Worm (Caenorhabditis elegans): ENCODE data around the gene acdh-11.

The acdh-11 gene

DNA sequence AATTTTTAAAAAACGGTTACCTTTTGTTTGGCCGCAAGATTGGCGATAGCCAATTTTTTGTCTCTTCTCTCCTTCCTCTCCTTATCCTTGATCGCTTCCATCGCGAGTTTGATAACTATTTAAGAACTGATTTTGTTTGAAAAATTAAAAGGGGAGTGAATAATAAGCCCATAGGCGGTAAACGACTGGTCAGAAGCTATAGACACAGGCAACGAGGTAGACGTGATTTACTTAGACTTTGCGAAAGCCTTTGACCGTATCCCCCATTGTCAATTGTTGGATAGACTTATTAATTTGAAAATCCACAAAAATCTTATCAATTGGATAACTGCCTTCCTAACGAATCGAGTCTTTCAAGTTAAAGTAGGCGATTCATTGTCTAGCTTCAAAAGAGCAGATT is 20.2 kb downstream of the acdh-11 start, which contains the start of gene Y45F3A.5:
Y45F3A.5 (minus strand) TSS at position 101 of the 400 bp plus-strand sequence.
- no peak for TF ChIP-seq R02D3.7 (tag; optimal IDR thresholded peaks at IDR 0.05)
- no peak for TF ChIP-seq sea-2 (GFP tag; optimal IDR thresholded peaks at IDR 0.05)
- TF ChIP-seq zag-1 (tag; optimal IDR thresholded peaks at IDR 0.05): no peak
- TF ChIP-seq ama-1 (optimal IDR thresholded peaks at IDR 0.05): no peak
- TF ChIP-seq nhr-67 (tag; optimal IDR thresholded peaks at IDR 0.05): no peak
- no peak for TF ChIP-seq unc-39 (tag; optimal IDR thresholded peaks at IDR 0.05)
- no peak for TF ChIP-seq snpc-4 (tag; optimal IDR thresholded peaks at IDR 0.05)
- no peak for TF ChIP-seq elt-3 (tag; optimal IDR thresholded peaks at IDR 0.05)
- TF ChIP-seq eor-1 (tag; optimal IDR thresholded peaks at IDR 0.05): no peak
- TF ChIP-seq nhr-12 (tag; optimal IDR thresholded peaks at IDR 0.05): no peak
- TF ChIP-seq egl-5 (tag; optimal IDR thresholded peaks at IDR 0.05): no peak
- TF ChIP-seq mml-1 (tag; optimal IDR thresholded peaks at IDR 0.05): no peak
- TF ChIP-seq ceh-9 (tag; optimal IDR thresholded peaks at IDR 0.05): no peak
- TF ChIP-seq nhr-11 (tag; optimal IDR thresholded peaks at IDR 0.05): no peak
- TF ChIP-seq ceh-82 (tag; optimal IDR thresholded peaks at IDR 0.05): no peak
- no peak for TF ChIP-seq pha-4 (tag; optimal IDR thresholded peaks at IDR 0.05)
- no peak for TF ChIP-seq nfya-1 (tag; optimal IDR thresholded peaks at IDR 0.05; ENCODE audit: insufficient read depth)
- no peak for TF ChIP-seq lin-39 (tag; optimal IDR thresholded peaks at IDR 0.05)
- no peak for TF ChIP-seq nhr-237 (tag; optimal IDR thresholded peaks at IDR 0.05)
- no peak for TF ChIP-seq pqm-1 (tag; optimal IDR thresholded peaks at IDR 0.05)

DNA sequence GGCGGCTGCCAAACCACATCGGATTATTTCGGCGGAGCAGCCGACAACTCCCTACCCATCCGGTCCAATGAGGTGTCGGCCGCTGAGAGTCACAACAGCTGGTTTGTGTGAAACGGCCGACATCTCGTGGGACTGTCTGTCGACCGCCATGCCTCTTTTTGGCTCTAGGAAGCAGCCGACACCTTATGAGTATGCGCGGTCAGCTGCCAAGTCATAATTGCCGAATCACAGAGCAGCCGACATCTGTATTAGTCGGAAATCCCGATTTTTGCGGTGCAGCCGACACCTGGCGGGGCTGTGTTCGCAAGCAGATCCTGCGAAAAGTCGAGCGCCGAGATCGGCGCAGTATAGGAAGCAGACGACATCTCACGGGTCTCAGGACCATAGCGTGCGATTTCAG is 26.0 kb downstream of the acdh-11 start:
- TF ChIP-seq nhr-43 (tag; optimal IDR thresholded peaks at IDR 0.05; ENCODE audit: poor library complexity, severe bottlenecking): no peak

DNA sequence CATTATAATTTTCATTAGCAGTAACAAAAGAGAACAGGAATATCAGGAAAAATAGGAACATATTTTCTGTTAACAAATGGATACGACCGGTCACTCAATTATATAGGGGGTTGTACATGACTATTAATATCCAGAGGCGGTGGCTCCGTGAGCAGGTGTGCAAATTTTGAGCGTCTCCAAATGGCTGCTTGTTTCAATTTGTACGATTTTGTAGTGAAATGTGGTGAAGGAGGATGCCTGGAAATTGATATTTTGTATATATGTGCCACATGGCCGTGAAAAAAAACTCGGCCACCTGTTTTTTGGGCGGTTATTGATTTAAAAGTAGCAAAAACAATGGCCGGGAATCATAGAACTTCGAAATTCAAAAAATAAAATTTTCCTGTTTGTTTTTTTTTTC is 26.7 kb downstream of the acdh-11 start, which contains the start of gene Y45F3A.8:
Y45F3A.8 (minus strand) TSS at position 101 of the 400 bp plus-strand sequence.
- TF ChIP-seq nhr-23 (tag; optimal IDR thresholded peaks at IDR 0.05) (no peak), daf-12 (tag; optimal IDR thresholded peaks at IDR 0.05) (no peak), lsy-12 (tag; optimal IDR thresholded peaks at IDR 0.05) (no peak), pha-4 (tag; optimal IDR thresholded peaks at IDR 0.05) (no peak), elt-3 (tag; optimal IDR thresholded peaks at IDR 0.05) (no peak), ceh-16 (tag; optimal IDR thresholded peaks at IDR 0.05) (no peak), ztf-4 (tag; optimal IDR thresholded peaks at IDR 0.05) (no peak), ztf-11 (tag; optimal IDR thresholded peaks at IDR 0.05) (no peak), nhr-28 (tag; optimal IDR thresholded peaks at IDR 0.05) (no peak), sea-2 (GFP tag; optimal IDR thresholded peaks at IDR 0.05) (no peak), lin-39 (tag; optimal IDR thresholded peaks at IDR 0.05) (no peak), snpc-4 (tag; optimal IDR thresholded peaks at IDR 0.05) (no peak)

DNA sequence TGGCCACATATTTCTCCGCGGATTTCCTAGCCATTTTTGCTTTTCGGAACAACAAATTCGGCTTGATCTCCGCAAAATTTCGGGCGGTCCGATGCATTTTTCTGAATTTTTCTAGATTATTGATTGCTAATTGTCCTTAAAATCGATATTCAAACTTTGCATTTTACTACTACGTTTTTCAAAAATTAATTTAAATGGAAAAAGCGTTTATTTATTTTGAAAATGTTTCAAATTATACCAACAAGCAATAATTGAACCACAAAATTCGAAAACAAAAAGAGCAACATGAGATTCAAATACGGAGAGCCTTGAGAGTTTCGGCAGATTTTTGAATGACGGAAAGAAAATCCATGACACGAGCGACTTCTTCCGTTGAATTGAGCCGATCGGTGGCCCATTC is 29.0 kb downstream of the acdh-11 start, which contains the start of gene Y45F3A.9:
Y45F3A.9 (minus strand) TSS at position 101 of the 400 bp plus-strand sequence.
- no peak for TF ChIP-seq lin-15B (tag; optimal IDR thresholded peaks at IDR 0.05)
- TF ChIP-seq nhr-43 (tag; optimal IDR thresholded peaks at IDR 0.05; ENCODE audit: poor library complexity, severe bottlenecking): no peak
- no peak for TF ChIP-seq ztf-4 (tag; optimal IDR thresholded peaks at IDR 0.05)
- TF ChIP-seq pha-4 (tag; optimal IDR thresholded peaks at IDR 0.05): no peak
- no peak for TF ChIP-seq elt-3 (tag; optimal IDR thresholded peaks at IDR 0.05)
- no peak for TF ChIP-seq daf-12 (tag; optimal IDR thresholded peaks at IDR 0.05)
- TF ChIP-seq eor-1 (tag; optimal IDR thresholded peaks at IDR 0.05): no peak
- TF ChIP-seq nhr-11 (tag; optimal IDR thresholded peaks at IDR 0.05): no peak
- no peak for TF ChIP-seq zag-1 (tag; optimal IDR thresholded peaks at IDR 0.05)
- TF ChIP-seq skn-1 (tag; optimal IDR thresholded peaks at IDR 0.05): no peak
- TF ChIP-seq fkh-2 (tag; optimal IDR thresholded peaks at IDR 0.05): no peak
- TF ChIP-seq nhr-76 (tag; optimal IDR thresholded peaks at IDR 0.05): no peak
- TF ChIP-seq mml-1 (tag; optimal IDR thresholded peaks at IDR 0.05): no peak
- TF ChIP-seq mdl-1 (tag; optimal IDR thresholded peaks at IDR 0.05): no peak
- TF ChIP-seq lin-39 (tag; optimal IDR thresholded peaks at IDR 0.05): no peak
- no peak for TF ChIP-seq unc-39 (tag; optimal IDR thresholded peaks at IDR 0.05)
- TF ChIP-seq fos-1 (tag; optimal IDR thresholded peaks at IDR 0.05): no peak
- no peak for TF ChIP-seq tbx-2 (tag; optimal IDR thresholded peaks at IDR 0.05)

DNA sequence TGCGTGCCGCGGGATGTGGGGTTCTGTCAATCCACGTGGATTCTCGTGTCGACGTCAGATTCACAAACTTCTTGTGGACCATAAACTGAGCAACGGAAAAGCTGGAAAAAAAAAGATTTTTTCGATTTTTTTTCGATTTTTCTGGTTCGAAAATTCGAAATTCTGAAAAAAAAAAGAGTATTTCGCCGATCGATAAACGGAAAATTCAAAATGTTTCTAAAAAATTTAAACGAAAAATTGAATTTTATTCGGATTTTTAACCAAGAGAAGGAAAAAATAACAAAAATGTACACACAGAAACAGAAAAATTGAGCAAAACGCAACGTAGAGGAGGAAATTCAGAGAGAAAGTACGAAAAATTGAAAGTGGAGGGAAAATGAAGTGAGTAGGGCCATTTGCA is 30.3 kb downstream of the acdh-11 start, which contains the start of gene Y39A1A.3:
Y39A1A.3 (minus strand) TSS at position 101 of the 400 bp plus-strand sequence.
- TF ChIP-seq ama-1 (optimal IDR thresholded peaks at IDR 0.05) (peak; percentile 32), daf-12 (tag; optimal IDR thresholded peaks at IDR 0.05) (no peak), lin-39 (tag; optimal IDR thresholded peaks at IDR 0.05) (no peak)
